Fruit fly (Drosophila melanogaster): ENCODE results near the gene Rhau.
A peak's percentile ranks its signal among the peaks of the same experiment; 100 is the strongest.

dm6 chr2L:20801801-20802200 lies 44.0 kb upstream of the Rhau start:
- TF ChIP-seq eve (GFP tag; optimal IDR thresholded peaks at IDR 0.05) (no peak), CG17385 (GFP tag; optimal IDR thresholded peaks at IDR 0.05) (no peak), CG3847 (GFP tag; IDR thresholded peaks at IDR 0.05) (no peak), Opbp (GFP tag; IDR thresholded peaks at IDR 0.05; ENCODE audit: partially characterized antibody) (no peak), Ptx1 (GFP tag; IDR thresholded peaks at IDR 0.05) (peak; percentile 7; the same call in 1 of the 2 replicates), emc (GFP tag; optimal IDR thresholded peaks at IDR 0.05) (no peak), kay (GFP tag; optimal IDR thresholded peaks at IDR 0.05) (no peak), Sry-δ (GFP tag; optimal IDR thresholded peaks at IDR 0.05) (no peak), ATbp (GFP tag; optimal IDR thresholded peaks at IDR 0.05) (no peak)

Data from whole organism, embryonic.